Worm (Caenorhabditis elegans): ENCODE data around the gene daf-18.

Gene daf-18

DNA sequence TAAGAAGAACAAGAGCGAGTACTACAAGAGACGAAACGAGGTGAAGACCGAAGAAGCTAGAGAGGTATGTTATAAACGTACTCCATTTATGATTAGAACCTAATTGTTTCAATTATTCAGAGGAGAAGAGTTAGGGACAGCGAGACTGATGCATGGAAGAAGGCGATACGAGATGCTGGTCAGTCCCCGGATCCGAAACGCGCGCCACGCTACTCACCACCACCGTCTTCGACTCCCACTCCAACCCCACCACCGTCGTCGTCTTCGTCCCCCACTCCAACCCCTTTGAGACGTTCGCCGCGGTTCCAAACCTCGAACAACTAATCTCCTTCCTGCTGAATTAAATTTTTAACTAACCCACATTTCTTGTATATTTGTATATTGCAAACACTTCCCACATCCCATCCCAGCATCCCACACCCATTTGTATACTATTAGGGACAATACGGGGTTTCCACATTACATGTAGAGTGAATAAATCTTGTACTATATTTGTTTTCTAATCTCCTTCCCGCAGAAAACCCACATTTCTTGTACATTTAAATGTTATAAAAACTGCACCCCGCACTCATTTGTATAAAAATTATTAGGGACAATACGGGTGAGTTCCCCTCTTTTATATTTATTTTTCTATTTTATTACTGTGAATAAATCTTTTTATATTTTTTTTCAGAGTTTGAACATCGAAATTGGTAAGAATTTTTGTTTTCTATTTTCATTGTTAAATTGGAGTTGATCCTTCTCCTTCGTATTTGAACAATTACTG is 37.5 kb downstream of the daf-18 start:
- TF ChIP-seq him-1 (tag; optimal IDR thresholded peaks at IDR 0.05), result no peak
- no peak for TF ChIP-seq W03F9.2 (tag; optimal IDR thresholded peaks at IDR 0.05)
- no peak for TF ChIP-seq dao-5 (tag; optimal IDR thresholded peaks at IDR 0.05)

DNA sequence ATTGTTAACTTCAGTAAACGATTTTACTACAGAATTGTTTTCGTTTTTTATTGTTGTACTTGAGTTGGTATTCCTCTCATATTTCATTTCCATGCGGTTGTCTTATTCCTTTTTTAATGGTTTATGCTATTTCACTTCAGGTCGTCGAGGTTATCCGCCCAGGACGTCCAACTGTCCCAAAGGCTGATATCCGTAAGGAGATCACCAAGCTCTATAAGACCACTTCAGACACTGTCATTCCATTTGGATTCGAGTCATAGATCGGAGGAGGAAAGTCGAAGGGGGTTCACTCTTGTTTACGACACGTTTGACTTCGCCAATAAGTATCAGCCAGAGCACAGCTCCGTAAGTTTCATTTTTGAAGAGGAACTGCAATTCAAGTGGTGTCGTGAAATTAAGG is 38.4 kb downstream of the daf-18 start, which contains the start of gene T07A9.14:
TSS of gene T07A9.14 (plus strand) at position 124 of the 400 bp plus-strand sequence.
- TF ChIP-seq dao-5 (tag; optimal IDR thresholded peaks at IDR 0.05), result no peak
- TF ChIP-seq him-1 (tag; optimal IDR thresholded peaks at IDR 0.05), result no peak
- no peak for TF ChIP-seq W03F9.2 (tag; optimal IDR thresholded peaks at IDR 0.05)

ce11 chrIV:385150-385937 is 39.6 kb downstream of the daf-18 start, which contains the start of gene rps-24:
TSS of gene rps-24 (plus strand) at chrIV:385887.
- TF ChIP-seq dao-5 (tag; optimal IDR thresholded peaks at IDR 0.05), result peak; percentile 48
- TF ChIP-seq W03F9.2 (tag; optimal IDR thresholded peaks at IDR 0.05), result peak; percentile 87
- peak; percentile 51 for TF ChIP-seq him-1 (tag; optimal IDR thresholded peaks at IDR 0.05)

DNA sequence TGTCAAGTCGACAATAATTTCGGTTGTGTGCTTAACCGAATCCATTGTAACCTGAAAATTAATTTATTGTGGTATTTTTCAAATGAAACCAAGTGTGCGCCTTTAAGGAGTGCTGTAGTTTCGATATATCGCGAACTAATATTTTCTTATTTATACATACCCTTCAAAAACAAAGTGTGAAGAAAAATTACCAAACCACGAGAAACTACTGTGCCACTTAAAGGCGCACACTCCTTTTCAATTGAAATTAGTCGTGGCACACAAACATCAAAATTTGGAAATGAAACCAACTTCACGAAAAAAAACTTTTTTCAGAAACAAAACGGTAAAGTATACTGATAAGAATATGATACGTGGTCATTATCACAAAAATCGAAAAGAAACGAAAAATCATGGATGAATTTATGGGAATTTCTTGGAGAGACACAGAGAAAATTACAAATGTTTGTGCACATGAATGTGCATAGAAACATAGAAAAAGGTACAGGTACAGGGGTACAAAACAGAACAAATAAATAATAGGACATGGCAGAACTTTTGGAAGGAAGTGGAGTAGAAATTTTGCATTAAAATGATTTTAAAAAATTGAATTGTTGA is 41.7 kb downstream of the daf-18 start, which contains the start of gene spl-1:
TSS of gene spl-1 (minus strand) at position 51 of the 597 bp plus-strand sequence.
- TF ChIP-seq dao-5 (tag; optimal IDR thresholded peaks at IDR 0.05) (no peak), W03F9.2 (tag; optimal IDR thresholded peaks at IDR 0.05) (no peak), him-1 (tag; optimal IDR thresholded peaks at IDR 0.05) (no peak)

DNA sequence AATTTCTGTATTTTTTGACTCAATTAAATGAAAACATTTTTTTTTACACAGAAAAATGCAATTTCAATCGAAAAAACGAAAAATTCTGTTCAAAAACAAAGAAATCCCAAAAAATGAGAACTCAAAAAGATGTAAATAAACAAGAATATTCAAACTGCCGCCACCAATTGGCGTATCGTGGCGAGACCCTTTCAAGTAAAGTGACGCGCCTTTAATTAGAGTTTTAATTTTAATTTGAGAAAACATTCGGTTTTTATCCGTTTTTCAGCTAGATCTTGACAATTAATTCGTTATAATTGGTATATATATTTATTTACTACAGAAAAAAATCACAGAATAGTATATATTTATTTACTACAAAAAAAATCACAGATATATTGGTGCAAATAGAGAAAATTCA is 45.4 kb downstream of the daf-18 start:
- no peak for TF ChIP-seq dao-5 (tag; optimal IDR thresholded peaks at IDR 0.05)
- TF ChIP-seq him-1 (tag; optimal IDR thresholded peaks at IDR 0.05), result no peak
- TF ChIP-seq W03F9.2 (tag; optimal IDR thresholded peaks at IDR 0.05), result no peak

- TF ChIP-seq W03F9.2 (tag; optimal IDR thresholded peaks at IDR 0.05), result no peak
- TF ChIP-seq dao-5 (tag; optimal IDR thresholded peaks at IDR 0.05), result no peak
- no peak for TF ChIP-seq him-1 (tag; optimal IDR thresholded peaks at IDR 0.05)
These were observed 46.1 kb downstream of the daf-18 start for ce11 chrIV:378838-379237.

DNA sequence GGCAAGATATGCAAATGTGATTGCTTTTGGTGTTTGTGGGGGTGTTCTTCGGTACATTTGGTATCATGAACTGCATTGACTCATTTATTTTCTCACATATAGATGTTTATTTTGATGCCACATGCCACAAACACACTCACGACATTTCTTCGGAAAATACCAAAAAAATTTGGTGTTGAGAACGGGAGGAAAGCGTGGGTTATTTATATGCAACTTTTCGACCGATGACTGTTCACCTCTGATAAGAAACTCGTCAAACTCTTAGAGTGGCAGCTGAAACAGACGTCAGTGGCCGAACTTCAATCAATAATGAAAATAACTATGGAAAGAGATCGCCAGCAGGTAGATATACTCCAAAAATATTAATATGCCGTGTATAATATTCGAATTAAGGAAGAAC is 46.6 kb downstream of the daf-18 start:
- TF ChIP-seq him-1 (tag; optimal IDR thresholded peaks at IDR 0.05) (no peak), dao-5 (tag; optimal IDR thresholded peaks at IDR 0.05) (no peak), W03F9.2 (tag; optimal IDR thresholded peaks at IDR 0.05) (no peak)

DNA sequence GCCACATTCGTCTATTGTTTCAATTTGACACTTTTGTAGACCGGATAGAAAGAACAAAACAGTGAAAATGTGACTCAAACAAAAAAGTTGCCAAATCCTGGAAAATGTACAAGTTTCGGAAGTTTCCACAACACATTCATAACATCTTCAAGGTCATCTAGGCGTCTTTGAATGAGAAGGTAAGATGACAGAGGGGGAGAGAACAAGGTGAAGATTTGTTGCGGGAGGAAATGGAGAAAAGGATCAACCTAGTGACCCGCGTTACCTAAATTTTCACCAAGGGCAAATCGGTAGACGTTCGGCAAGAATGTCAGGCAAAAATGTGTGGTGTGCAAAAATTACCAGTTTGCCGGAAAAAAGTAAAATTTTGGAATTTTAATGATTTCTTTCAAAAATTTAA is 47.2 kb downstream of the daf-18 start:
- TF ChIP-seq him-1 (tag; optimal IDR thresholded peaks at IDR 0.05), result no peak
- no peak for TF ChIP-seq dao-5 (tag; optimal IDR thresholded peaks at IDR 0.05)
- no peak for TF ChIP-seq W03F9.2 (tag; optimal IDR thresholded peaks at IDR 0.05)

DNA sequence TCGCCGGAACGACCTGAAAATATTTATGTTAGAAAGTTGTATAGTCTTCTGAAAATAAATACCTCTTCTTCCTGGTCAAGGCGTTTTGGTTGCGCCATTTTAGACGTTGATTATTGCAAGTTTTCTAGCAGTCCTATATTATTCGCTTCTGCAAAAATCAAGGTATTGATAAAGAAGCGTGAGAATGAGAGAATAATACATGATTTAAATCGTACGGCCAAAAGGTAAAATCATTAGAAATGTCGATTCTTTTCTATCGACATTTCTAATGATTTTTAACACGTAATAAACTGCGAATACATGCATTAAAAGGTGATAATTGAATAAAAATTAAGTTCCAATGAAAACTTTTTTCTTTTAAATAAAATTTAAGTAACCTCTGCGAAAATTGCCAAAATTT is 49.1 kb downstream of the daf-18 start, which contains the start of gene fln-1:
TSS of gene fln-1 (minus strand) at position 101 of the 400 bp plus-strand sequence.
- TF ChIP-seq W03F9.2 (tag; optimal IDR thresholded peaks at IDR 0.05) (no peak), dao-5 (tag; optimal IDR thresholded peaks at IDR 0.05) (no peak), him-1 (tag; optimal IDR thresholded peaks at IDR 0.05) (no peak)

DNA sequence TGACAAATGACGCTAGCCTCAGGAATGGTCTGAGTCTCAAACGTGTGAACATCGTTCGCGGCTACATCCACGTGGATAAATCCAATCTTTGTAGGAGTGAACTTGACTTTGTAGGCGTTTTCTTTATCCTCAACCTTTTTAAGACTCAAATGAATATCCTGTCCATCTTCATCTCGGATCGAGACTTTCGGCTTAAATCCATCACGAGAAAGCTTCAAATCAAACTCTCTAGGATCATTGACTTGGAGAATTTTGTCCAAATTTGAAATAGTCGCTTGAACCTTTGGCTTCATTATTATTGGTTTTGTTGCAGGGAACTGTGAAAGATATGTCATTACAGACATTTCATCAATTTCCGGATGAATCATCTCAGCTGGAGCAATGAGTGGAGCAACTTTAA is 51.0 kb downstream of the daf-18 start:
- TF ChIP-seq W03F9.2 (tag; optimal IDR thresholded peaks at IDR 0.05) (no peak), dao-5 (tag; optimal IDR thresholded peaks at IDR 0.05) (no peak), him-1 (tag; optimal IDR thresholded peaks at IDR 0.05) (no peak)

DNA sequence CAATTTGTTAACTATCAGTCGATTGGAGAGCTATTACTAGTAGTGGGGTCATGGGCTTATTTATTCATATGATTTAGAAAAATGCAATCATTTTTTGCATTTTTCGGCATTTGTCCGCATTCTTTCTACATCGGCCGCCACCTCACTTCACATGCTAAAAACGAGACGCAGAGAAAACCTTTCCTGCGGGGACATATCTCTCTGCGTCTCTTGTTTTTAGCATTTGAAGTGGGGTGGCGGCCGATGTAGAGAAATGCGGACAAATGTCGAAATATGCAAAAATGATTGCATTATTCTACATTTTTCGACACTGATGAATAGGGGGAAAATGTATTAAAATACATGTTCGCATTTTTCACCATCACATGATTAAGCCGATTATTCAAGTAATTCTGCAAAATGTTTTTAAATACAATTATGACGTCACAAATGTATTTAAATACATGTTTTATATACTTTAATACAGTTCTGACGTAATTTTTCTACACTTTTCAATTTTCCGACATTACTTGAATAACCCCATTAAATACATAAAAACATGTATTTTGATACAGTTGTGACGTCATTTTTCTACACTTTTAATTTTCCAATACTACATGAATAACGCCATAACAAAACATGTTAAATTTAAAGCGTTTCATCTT is 52.7 kb downstream of the daf-18 start:
- TF ChIP-seq W03F9.2 (tag; optimal IDR thresholded peaks at IDR 0.05), result no peak
- no peak for TF ChIP-seq him-1 (tag; optimal IDR thresholded peaks at IDR 0.05)
- no peak for TF ChIP-seq dao-5 (tag; optimal IDR thresholded peaks at IDR 0.05)

All from whole organism, L4/young adult.